Fruit fly (Drosophila melanogaster) whole organism, adult: ENCODE measurements around the gene CG15719.

ENCODE experiments used
- CG11617 ChIP-seq: fragments of 200-800 bp; sonication (Bioruptor generic); optimal IDR thresholded peaks from 2 replicates; lab custom pipeline; 2017; ENCODE audit warnings: mild to moderate bottlenecking, missing biosample characterization, missing genetic modification reagents, missing genetic modification characterization
- CG12768 ChIP-seq: fragments of 200-800 bp; sonication (Bioruptor generic); optimal IDR thresholded peaks from 2 replicates; lab custom pipeline; 2017; ENCODE audit warnings: missing biosample characterization, missing genetic modification characterization, mild to moderate bottlenecking, moderate library complexity, missing genetic modification reagents
- CG33017 ChIP-seq: fragments of 200-800 bp; sonication (Bioruptor generic); optimal IDR thresholded peaks from 2 replicates; lab custom pipeline; 2018; ENCODE audit warnings: missing biosample characterization, mild to moderate bottlenecking, missing genetic modification characterization, moderate library complexity
- CG7101 ChIP-seq: fragments of 200-800 bp; sonication (Bioruptor generic); optimal IDR thresholded peaks from 2 replicates; lab custom pipeline; 2018; ENCODE audit warnings: missing biosample characterization, mild to moderate bottlenecking, missing genetic modification characterization, moderate library complexity
- Mnt ChIP-seq: fragments of 200-800 bp; sonication (Bioruptor generic); optimal IDR thresholded peaks from 2 replicates; lab custom pipeline; 2016; ENCODE audit warnings: missing biosample characterization, mild to moderate bottlenecking, missing genetic modification characterization
- bab1 ChIP-seq: fragments of 200-800 bp; sonication (Bioruptor generic); optimal IDR thresholded peaks from 3 replicates; lab custom pipeline; 2019; ENCODE audit warnings: missing biosample characterization, mild to moderate bottlenecking, missing genetic modification characterization, moderate library complexity
- kay ChIP-seq: fragments of 200-800 bp; sonication (Bioruptor generic); peaks from one replicate; lab custom pipeline; 2016; ENCODE audit warnings: missing biosample characterization, missing genetic modification characterization, borderline replicate concordance
- toe ChIP-seq: fragments of 200-800 bp; sonication (Bioruptor generic); optimal IDR thresholded peaks from 2 replicates; lab custom pipeline; 2016; ENCODE audit warnings: missing biosample characterization, missing genetic modification characterization

DNA sequence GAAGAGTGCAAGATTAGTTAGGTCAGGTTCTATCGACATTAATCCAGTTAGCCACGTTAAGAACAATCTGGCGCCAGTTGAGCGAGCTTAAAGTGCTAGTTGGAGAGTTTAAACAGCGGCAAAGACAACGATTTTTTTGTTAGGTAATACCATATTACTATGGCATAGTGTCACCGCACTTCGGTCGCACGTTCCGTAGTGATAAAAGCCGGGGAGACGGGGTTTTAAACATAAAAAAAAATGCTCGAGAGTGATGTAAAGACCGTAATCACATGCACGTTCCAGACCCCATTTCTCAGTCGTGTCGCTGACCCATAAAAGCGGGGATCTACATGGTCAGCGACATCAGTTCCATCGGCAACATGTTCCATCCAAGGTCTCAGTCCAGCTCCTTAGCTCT, 45.8 kb downstream of the CG15719 start, which contains the start of gene CG32642:
- TF ChIP-seq CG33017, result no peak
- no peak for TF ChIP-seq toe (GFP tag; lab: Kevin White, UChicago)
- no peak for TF ChIP-seq CG12768 (GFP tag; lab: Kevin White, UChicago)
- TF ChIP-seq bab1 (GFP tag; lab: Kevin White, UChicago), result no peak
- TF ChIP-seq Mnt, result no peak
- no peak for TF ChIP-seq kay (GFP tag; lab: Kevin White, UChicago)
- no peak for TF ChIP-seq CG7101
- TF ChIP-seq CG11617 (GFP tag; lab: Kevin White, UChicago), result no peak
